Worm (Caenorhabditis elegans) whole organism, L4 larva: ENCODE measurements around the gene C36B7.5.

ENCODE experiments used
- F26F4.8 ChIP-seq: fragments of 200-800 bp; sonication (Bioruptor generic); conservative IDR thresholded peaks from 2 replicates; pipeline ENCODE4 v1.3.6; 2022; ENCODE audit warnings: missing genetic modification characterization, missing compliant biosample characterization
- R02D3.7 ChIP-seq: fragments of 150-350 bp; sonication (generic microtip); optimal IDR thresholded peaks from 3 replicates; lab custom pipeline; 2014; ENCODE audit warnings: missing biosample characterization, missing genetic modification characterization
- T20F7.1 ChIP-seq: fragments of 200-800 bp; sonication (Bioruptor generic); optimal IDR thresholded peaks from 2 replicates; lab custom pipeline; 2018; ENCODE audit warnings: mild to moderate bottlenecking, missing genetic modification characterization, missing compliant biosample characterization
- T26A8.4 ChIP-seq: fragments of 200-800 bp; sonication (Bioruptor generic); IDR thresholded peaks from 2 replicates; pipeline ENCODE4 v1.3.6; 2022; ENCODE audit warnings: missing genetic modification characterization, missing compliant biosample characterization
- Y5F2A.4 ChIP-seq: fragments of 200-800 bp; sonication (Bioruptor generic); optimal IDR thresholded peaks from 2 replicates; lab custom pipeline; 2018; ENCODE audit warnings: mild to moderate bottlenecking, missing genetic modification characterization, missing compliant biosample characterization
- Y75B8A.6 ChIP-seq: fragments of 200-800 bp; sonication (Bioruptor generic); IDR thresholded peaks from 2 replicates; pipeline ENCODE4 v1.3.6; 2022; ENCODE audit warnings: missing genetic modification reagents, missing genetic modification characterization, missing compliant biosample characterization
- ZK337.2 ChIP-seq: fragments of 200-800 bp; sonication (Bioruptor generic); IDR thresholded peaks from 2 replicates; pipeline ENCODE4 v1.3.6; 2022; ENCODE audit warnings: missing genetic modification reagents, missing genetic modification characterization, missing compliant biosample characterization
- aha-1 ChIP-seq: fragments of 150-350 bp; peaks from one replicate; lab custom pipeline; 2014; ENCODE audit warnings: missing biosample characterization, missing genetic modification characterization
- ceh-32 ChIP-seq: sonication (generic microtip); optimal IDR thresholded peaks from 2 replicates; lab custom pipeline; 2016; ENCODE audit warnings: mild to moderate bottlenecking, missing genetic modification characterization, missing compliant biosample characterization; ENCODE audit not compliant: poor library complexity
- ceh-82 ChIP-seq: sonication (generic microtip); optimal IDR thresholded peaks from 2 replicates; lab custom pipeline; 2017; ENCODE audit warnings: missing biosample characterization, missing genetic modification characterization
- ces-1 ChIP-seq: fragments of 150-350 bp; sonication (generic microtip); optimal IDR thresholded peaks from 4 replicates; lab custom pipeline; 2014; ENCODE audit warnings: missing biosample characterization, missing genetic modification reagents, missing genetic modification characterization
- dmd-8 ChIP-seq: fragments of 200-800 bp; sonication (Bioruptor generic); IDR thresholded peaks from 2 replicates; pipeline ENCODE4 v1.3.6; 2022; ENCODE audit warnings: missing genetic modification characterization, missing compliant biosample characterization
- dve-1 ChIP-seq: sonication (generic microtip); optimal IDR thresholded peaks from 2 replicates; lab custom pipeline; 2017; ENCODE audit warnings: antibody characterized with exemption, mild to moderate bottlenecking, missing genetic modification characterization, missing compliant biosample characterization; ENCODE audit not compliant: insufficient read depth
- egl-27 ChIP-seq: sonication (generic microtip); optimal IDR thresholded peaks from 3 replicates; lab custom pipeline; 2017; ENCODE audit warnings: missing biosample characterization, missing genetic modification reagents, missing genetic modification characterization
- hif-1 ChIP-seq, 2 experiments: sonication (generic microtip); optimal IDR thresholded peaks; 2 replicates each; lab custom pipeline; 2016 to 2017; ENCODE audit warnings: missing compliant biosample characterization in 2 of 2, missing genetic modification characterization in 2 of 2, missing genetic modification reagents in 2 of 2, missing genotype in 2 of 2, mild to moderate bottlenecking in 1 of 2
- hlh-30 ChIP-seq: sonication (generic microtip); optimal IDR thresholded peaks from 2 replicates; lab custom pipeline; 2017; ENCODE audit warnings: antibody characterized with exemption, mild to moderate bottlenecking, missing genetic modification characterization, missing compliant biosample characterization; ENCODE audit not compliant: insufficient read depth
- jun-1 ChIP-seq: fragments of 150-350 bp; optimal IDR thresholded peaks from 2 replicates; lab custom pipeline; 2014; ENCODE audit warnings: missing biosample characterization, missing genetic modification reagents, missing genetic modification characterization
- lim-7 ChIP-seq: fragments of 200-800 bp; sonication (Bioruptor generic); IDR thresholded peaks from 2 replicates; pipeline ENCODE4 v1.3.6; 2022; ENCODE audit warnings: missing genetic modification characterization, missing compliant biosample characterization
- lin-38 ChIP-seq: fragments of 200-800 bp; sonication (Bioruptor generic); IDR thresholded peaks from 2 replicates; pipeline ENCODE4 v1.3.6; 2022; ENCODE audit warnings: missing genetic modification reagents, missing genetic modification characterization, missing compliant biosample characterization
- lir-3 ChIP-seq: sonication (generic microtip); optimal IDR thresholded peaks from 2 replicates; lab custom pipeline; 2016; ENCODE audit warnings: mild to moderate bottlenecking, missing genetic modification characterization, missing compliant biosample characterization
- lsy-2 ChIP-seq, 2 experiments: fragments of 150-350 bp in 1 of 2; sonication (generic microtip) in 1 of 2; optimal IDR thresholded peaks; 2 replicates each; lab custom pipeline; 2014 to 2017; ENCODE audit warnings: missing biosample characterization in 2 of 2, missing genetic modification characterization in 2 of 2
- madf-9 ChIP-seq: fragments of 200-800 bp; sonication (Bioruptor generic); conservative IDR thresholded peaks from 2 replicates; pipeline ENCODE4 v1.3.6; 2022; ENCODE audit warnings: missing genetic modification reagents, missing genetic modification characterization, missing compliant biosample characterization
- mep-1 ChIP-seq: fragments of 150-350 bp; sonication (generic microtip); optimal IDR thresholded peaks from 3 replicates; lab custom pipeline; 2014; ENCODE audit warnings: missing biosample characterization, missing genetic modification characterization
- mes-2 ChIP-seq: sonication (generic microtip); optimal IDR thresholded peaks from 2 replicates; lab custom pipeline; 2016; ENCODE audit warnings: missing genotype, mild to moderate bottlenecking, missing genetic modification characterization, missing compliant biosample characterization; ENCODE audit not compliant: poor library complexity, severe bottlenecking
- nhr-10 ChIP-seq: fragments of 150-350 bp; optimal IDR thresholded peaks from 2 replicates; lab custom pipeline; 2014; ENCODE audit warnings: missing biosample characterization, missing genetic modification characterization
- nhr-102 ChIP-seq: sonication (generic microtip); optimal IDR thresholded peaks from 2 replicates; lab custom pipeline; 2016; ENCODE audit warnings: mild to moderate bottlenecking, missing genetic modification characterization, moderate library complexity, missing compliant biosample characterization
- nhr-237 ChIP-seq: sonication (generic microtip); optimal IDR thresholded peaks from 2 replicates; lab custom pipeline; 2017; ENCODE audit warnings: missing biosample characterization, missing genetic modification characterization
- nhr-41 ChIP-seq: fragments of 200-800 bp; sonication (Bioruptor generic); IDR thresholded peaks from 2 replicates; pipeline ENCODE4 v1.3.6; 2022; ENCODE audit warnings: missing genetic modification reagents, missing genetic modification characterization, missing compliant biosample characterization
- nhr-48 ChIP-seq: sonication (generic microtip); optimal IDR thresholded peaks from 2 replicates; lab custom pipeline; 2016; ENCODE audit warnings: mild to moderate bottlenecking, missing genetic modification characterization, missing compliant biosample characterization
- nhr-76 ChIP-seq: fragments of 150-350 bp; optimal IDR thresholded peaks from 2 replicates; lab custom pipeline; 2014; ENCODE audit warnings: missing biosample characterization, missing genetic modification characterization
- php-3 ChIP-seq: fragments of 200-800 bp; sonication (Bioruptor generic); IDR thresholded peaks from 2 replicates; pipeline ENCODE4 v1.3.6; 2022; ENCODE audit warnings: missing genetic modification reagents, missing genetic modification characterization, missing compliant biosample characterization
- snpc-1.2 ChIP-seq: fragments of 200-800 bp; sonication (Bioruptor generic); IDR thresholded peaks from 2 replicates; pipeline ENCODE4 v1.3.6; 2022; ENCODE audit warnings: missing genetic modification reagents, missing genetic modification characterization, missing compliant biosample characterization
- snpc-4 ChIP-seq: fragments of 150-350 bp; optimal IDR thresholded peaks from 2 replicates; lab custom pipeline; 2014; ENCODE audit warnings: missing biosample characterization, missing genetic modification characterization
- spr-3 ChIP-seq: fragments of 200-800 bp; sonication (Bioruptor generic); optimal IDR thresholded peaks from 2 replicates; lab custom pipeline; 2018; ENCODE audit warnings: mild to moderate bottlenecking, missing genetic modification characterization, missing compliant biosample characterization
- tra-1 ChIP-seq: fragments of 200-800 bp; sonication (Bioruptor generic); IDR thresholded peaks from 2 replicates; pipeline ENCODE4 v1.3.6; 2022; ENCODE audit warnings: missing genetic modification reagents, missing genetic modification characterization, missing compliant biosample characterization
- unc-39 ChIP-seq: sonication (generic microtip); optimal IDR thresholded peaks from 2 replicates; lab custom pipeline; 2017; ENCODE audit warnings: missing biosample characterization, missing genetic modification characterization
- unc-62 ChIP-seq, 3 experiments: fragments of 150-350 bp in 1 of 3; sonication (generic microtip); optimal IDR thresholded peaks in 2 of 3; peaks in 1 of 3; 1 replicate in 1 of 3; 2 replicates in 2 of 3; lab custom pipeline; 2014 to 2017; ENCODE audit warnings: missing biosample characterization in 3 of 3, missing genetic modification characterization in 3 of 3, missing genetic modification reagents in 3 of 3, missing genotype in 1 of 3
- zag-1 ChIP-seq: fragments of 150-350 bp; optimal IDR thresholded peaks from 2 replicates; lab custom pipeline; 2014; ENCODE audit warnings: missing biosample characterization, missing genetic modification characterization
- zip-2 ChIP-seq: fragments of 150-350 bp; optimal IDR thresholded peaks from 2 replicates; lab custom pipeline; 2014; ENCODE audit warnings: missing biosample characterization, missing genetic modification characterization
- ztf-7 ChIP-seq: fragments of 150-350 bp; optimal IDR thresholded peaks from 2 replicates; lab custom pipeline; 2014; ENCODE audit warnings: missing biosample characterization, missing genetic modification characterization

The C36B7.5 gene

ce11 chrX:7066003-7066402, 30.2 kb downstream of the C36B7.5 start:
- TF ChIP-seq unc-62 (GFP tag; optimal IDR thresholded peaks at IDR 0.05 in 1 of 2; lab: Kevin White, UChicago) (peak in 1 of 2 experiments; percentile 29), unc-62 (tag; optimal IDR thresholded peaks at IDR 0.05; lab: Kevin White, UChicago) (no peak), nhr-48 (tag; lab: Kevin White, UChicago) (no peak), nhr-76 (tag; lab: Kevin White, UChicago) (no peak), ces-1 (no peak), dve-1 (tag; lab: Kevin White, UChicago) (peak; percentile 9), php-3 (no peak), lsy-2 (tag; optimal IDR thresholded peaks at IDR 0.05; lab: Kevin White, UChicago) (peak in 1 of 2 experiments; percentile 51), lin-38 (GFP tag; lab: Robert Waterston, UW) (no peak), zag-1 (tag; lab: Kevin White, UChicago) (no peak), ceh-32 (tag; lab: Kevin White, UChicago) (no peak), hif-1 (tag; optimal IDR thresholded peaks at IDR 0.05; lab: Kevin White, UChicago) (no peak), mep-1 (tag; lab: Kevin White, UChicago) (peak; percentile 8), nhr-102 (peak; percentile 9), nhr-41 (GFP tag; lab: Robert Waterston, UW) (no peak), mes-2 (no peak), aha-1 (peak; percentile 40), spr-3 (GFP tag; lab: Kevin White, UChicago) (no peak), T26A8.4 (peak; percentile 41; the same call in 1 of the 2 replicates), ZK337.2 (no peak), T20F7.1 (peak; percentile 10), snpc-1.2 (GFP tag; lab: Robert Waterston, UW) (no peak), snpc-4 (tag; lab: Kevin White, UChicago) (no peak), egl-27 (tag; lab: Kevin White, UChicago) (no peak), zip-2 (tag; lab: Kevin White, UChicago) (no peak), hlh-30 (no peak), Y75B8A.6 (GFP tag; lab: Robert Waterston, UW) (no peak), unc-39 (no peak), tra-1 (GFP tag; lab: Robert Waterston, UW) (no peak), ceh-82 (tag; lab: Kevin White, UChicago) (no peak)
- TF ChIP-seq, all 104 proteins: peak for 8

ce11 chrX:7063236-7063635, 33.0 kb downstream of the C36B7.5 start, which contains the start of gene B0403.3:
B0403.3 (minus strand) TSS chrX:7063336.
- TF ChIP-seq lir-3 (no peak), lim-7 (GFP tag; lab: Robert Waterston, UW) (no peak), R02D3.7 (no peak), hlh-30 (no peak), madf-9 (GFP tag; lab: Robert Waterston, UW) (no peak), nhr-237 (no peak), nhr-48 (tag; lab: Kevin White, UChicago) (no peak), ceh-32 (tag; lab: Kevin White, UChicago) (no peak), dmd-8 (GFP tag; lab: Robert Waterston, UW) (no peak), jun-1 (tag; lab: Kevin White, UChicago) (no peak), F26F4.8 (GFP tag; lab: Robert Waterston, UW) (no peak), Y5F2A.4 (GFP tag; lab: Kevin White, UChicago) (no peak), php-3 (no peak), T26A8.4 (no peak), ztf-7 (tag; lab: Kevin White, UChicago) (no peak), nhr-10 (no peak)
